Fruit fly (Drosophila melanogaster): ENCODE data around the gene Mis12.

Gene Mis12

DNA sequence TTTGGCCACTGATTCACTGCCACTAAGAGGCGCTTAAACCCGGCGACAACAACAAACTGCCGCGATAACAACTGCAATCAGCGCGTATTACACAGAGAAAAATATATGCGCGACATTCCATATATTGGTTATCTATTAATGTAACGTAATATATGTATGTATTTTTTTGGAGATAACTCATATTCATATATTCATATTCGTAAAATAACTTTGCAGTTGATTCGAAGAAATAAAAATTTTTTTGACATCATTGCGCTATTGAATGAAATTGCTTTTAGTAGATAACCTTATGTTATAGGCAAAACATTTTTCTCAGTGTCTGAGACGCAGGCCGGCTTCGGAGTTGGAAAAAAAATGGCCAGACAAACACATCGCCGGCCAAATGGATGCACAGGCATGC, 28.1 kb upstream of the Mis12 start (continued):
- TF ChIP-seq CG6792 (GFP tag; optimal IDR thresholded peaks at IDR 0.05) (peak; percentile 12), CG8119 (GFP tag; IDR thresholded peaks at IDR 0.05) (peak; percentile 76), Gug (GFP tag; IDR thresholded peaks at IDR 0.05) (peak; percentile 21; the same call in 1 of the 2 replicates), Hr39 (GFP tag; optimal IDR thresholded peaks at IDR 0.05) (peak; percentile 47), spab (GFP tag; optimal IDR thresholded peaks at IDR 0.05) (no peak), Hr38 (GFP tag; optimal IDR thresholded peaks at IDR 0.05) (no peak), Hr4 (GFP tag; optimal IDR thresholded peaks at IDR 0.05) (peak; percentile 84), Blimp-1 (GFP tag; optimal IDR thresholded peaks at IDR 0.05) (no peak), lz (GFP tag; optimal IDR thresholded peaks at IDR 0.05) (peak; percentile 36), Lpt (GFP tag; optimal IDR thresholded peaks at IDR 0.05) (peak; percentile 23), Eip75B (GFP tag; optimal IDR thresholded peaks at IDR 0.05) (peak; percentile 38), net (GFP tag; optimal IDR thresholded peaks at IDR 0.05) (peak; percentile 57), Ets21C (GFP tag; optimal IDR thresholded peaks at IDR 0.05) (no peak), Met (GFP tag; optimal IDR thresholded peaks at IDR 0.05) (peak; percentile 51), pdm3 (GFP tag; optimal IDR thresholded peaks at IDR 0.05) (peak; percentile 64), vri (GFP tag; optimal IDR thresholded peaks at IDR 0.05) (no peak)

DNA sequence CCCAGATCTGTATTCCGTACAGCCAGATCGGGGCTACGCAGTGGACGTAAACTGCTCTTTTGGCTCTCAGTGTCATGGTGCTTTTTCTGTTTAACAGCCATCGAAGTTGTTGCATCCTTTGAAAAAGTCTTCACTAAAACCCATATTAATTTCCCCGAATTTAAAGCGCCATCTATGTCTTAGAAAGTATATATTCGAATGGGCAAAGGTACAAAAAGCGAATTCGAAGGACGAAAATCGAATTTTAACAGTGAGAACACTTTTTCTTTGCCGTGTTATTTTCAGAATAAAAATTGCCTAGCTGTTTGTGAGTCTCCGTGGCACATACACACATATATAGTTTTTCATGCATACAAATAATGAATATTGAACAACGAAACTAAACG, 26.5 kb upstream of the Mis12 start:
- TF ChIP-seq Smox (GFP tag; optimal IDR thresholded peaks at IDR 0.05): no peak
- no peak for TF ChIP-seq Eip78C (GFP tag)
- TF ChIP-seq Gug (GFP tag; IDR thresholded peaks at IDR 0.05): no peak
- TF ChIP-seq Ets21C (GFP tag; optimal IDR thresholded peaks at IDR 0.05): no peak
- TF ChIP-seq CG4318 (GFP tag; optimal IDR thresholded peaks at IDR 0.05): no peak
- no peak for TF ChIP-seq CG32006 (GFP tag; optimal IDR thresholded peaks at IDR 0.05)
- TF ChIP-seq CG11762 (GFP tag; optimal IDR thresholded peaks at IDR 0.05; ENCODE audit: insufficient read depth): no peak
- no peak for TF ChIP-seq CG10669 (GFP tag; optimal IDR thresholded peaks at IDR 0.05)

DNA sequence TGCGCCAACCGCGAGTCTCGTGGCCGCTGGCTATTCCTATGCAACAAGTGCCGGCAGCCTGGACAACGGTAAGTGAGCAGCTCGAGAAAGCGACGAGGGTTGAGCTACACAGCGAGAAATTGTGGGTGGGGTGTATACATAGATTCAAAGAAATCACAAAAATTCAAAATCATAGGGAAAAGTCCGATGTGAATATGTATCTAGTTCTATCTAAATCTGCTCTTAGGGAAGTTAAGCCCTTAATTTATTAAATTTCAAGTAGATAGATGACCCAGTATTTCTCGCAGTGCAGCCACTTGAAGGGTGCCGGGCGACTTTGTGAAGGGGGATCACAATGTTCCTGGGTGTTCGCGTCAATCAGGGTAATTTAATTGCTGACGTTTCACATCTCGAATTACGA, 24.5 kb upstream of the Mis12 start:
- TF ChIP-seq dsx (GFP tag; optimal IDR thresholded peaks at IDR 0.05; ENCODE audit: poor library complexity, severe bottlenecking) (no peak), salr (GFP tag; optimal IDR thresholded peaks at IDR 0.05) (no peak), lz (GFP tag; optimal IDR thresholded peaks at IDR 0.05) (no peak), Met (GFP tag; optimal IDR thresholded peaks at IDR 0.05) (no peak), dac (GFP tag; optimal IDR thresholded peaks at IDR 0.05) (no peak), acj6 (GFP tag; optimal IDR thresholded peaks at IDR 0.05) (no peak), Hr4 (GFP tag; optimal IDR thresholded peaks at IDR 0.05) (no peak), CG4318 (GFP tag; optimal IDR thresholded peaks at IDR 0.05) (no peak), vri (GFP tag; optimal IDR thresholded peaks at IDR 0.05) (no peak), ss (GFP tag; optimal IDR thresholded peaks at IDR 0.05) (no peak), Lpt (GFP tag; optimal IDR thresholded peaks at IDR 0.05) (no peak), net (GFP tag; optimal IDR thresholded peaks at IDR 0.05) (no peak), OdsH (GFP tag; optimal IDR thresholded peaks at IDR 0.05) (no peak), achi (GFP tag; optimal IDR thresholded peaks at IDR 0.05) (no peak), Eip78C (GFP tag) (no peak)

DNA sequence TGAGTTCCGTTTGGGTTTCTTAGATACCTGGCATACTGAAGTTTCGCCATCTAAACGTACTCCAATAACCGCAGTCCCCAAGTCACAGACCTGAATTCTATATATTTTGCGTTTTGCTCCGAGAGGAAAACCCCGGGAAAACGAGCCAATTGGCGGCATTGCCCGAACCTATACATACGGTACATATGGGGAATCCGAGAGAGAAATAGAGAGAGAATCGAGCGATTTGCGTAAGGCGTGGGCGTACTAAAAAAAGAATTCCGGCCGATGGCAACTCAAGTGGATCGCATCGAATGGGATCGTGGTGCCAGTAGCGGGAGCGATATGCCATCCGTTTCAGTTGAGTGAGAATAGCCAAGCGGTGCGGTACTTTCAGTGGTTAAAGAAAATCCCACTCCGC, 21.4 kb upstream of the Mis12 start, which contains the start of gene bin:
Gene bin, plus strand, starts transcription at position 335 of the 400 bp plus-strand sequence.
- no peak for TF ChIP-seq Hr4 (GFP tag; optimal IDR thresholded peaks at IDR 0.05)
- TF ChIP-seq Met (GFP tag; optimal IDR thresholded peaks at IDR 0.05): no peak
- TF ChIP-seq Eip78C (GFP tag): no peak
- TF ChIP-seq CG8119 (GFP tag; IDR thresholded peaks at IDR 0.05): no peak
- no peak for TF ChIP-seq dac (GFP tag; optimal IDR thresholded peaks at IDR 0.05)
- no peak for TF ChIP-seq CG31627 (GFP tag; optimal IDR thresholded peaks at IDR 0.05)

DNA sequence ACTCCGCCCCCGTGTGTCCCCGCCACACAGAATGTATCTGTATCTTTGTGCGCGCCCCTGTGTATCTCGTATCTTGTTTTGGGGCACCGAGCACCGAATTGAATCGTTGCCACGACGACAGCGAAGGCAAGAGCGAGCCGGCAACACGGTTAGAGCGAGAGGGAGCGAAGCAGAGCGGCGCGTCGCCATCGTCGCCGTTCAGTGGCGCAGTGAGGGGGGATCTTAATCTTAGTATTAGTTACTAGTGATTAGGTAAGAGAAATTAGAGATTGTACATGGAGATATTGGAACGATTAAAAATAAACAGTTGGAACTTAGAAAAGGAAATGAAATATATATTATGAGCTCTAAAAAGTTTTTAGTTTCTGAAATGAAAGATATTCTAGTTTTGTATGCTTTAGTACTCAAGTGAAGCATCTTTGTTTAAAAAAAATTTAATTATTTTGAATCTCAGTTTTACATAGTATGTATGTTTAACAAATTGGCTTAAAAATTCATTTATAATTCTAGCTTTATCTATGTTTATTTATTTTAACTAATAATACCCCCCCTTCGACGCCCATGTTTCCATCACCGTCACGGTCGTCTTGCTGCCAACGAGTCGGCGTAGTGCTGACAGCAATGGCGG, 20.2 kb upstream of the Mis12 start:
- TF ChIP-seq CG6276 (GFP tag; optimal IDR thresholded peaks at IDR 0.05) (peak; percentile 89), dac (GFP tag; optimal IDR thresholded peaks at IDR 0.05) (peak; percentile 61), Eip75B (GFP tag; optimal IDR thresholded peaks at IDR 0.05) (peak; percentile 82), Sox15 (GFP tag; optimal IDR thresholded peaks at IDR 0.05) (peak; percentile 69), CG6792 (GFP tag; optimal IDR thresholded peaks at IDR 0.05) (peak; percentile 71), eg (GFP tag; IDR thresholded peaks at IDR 0.05) (peak; percentile 68), CG15336 (GFP tag; IDR thresholded peaks at IDR 0.05) (peak; percentile 76), CG1621 (tag; optimal IDR thresholded peaks at IDR 0.05) (no peak), Met (GFP tag; optimal IDR thresholded peaks at IDR 0.05) (peak; percentile 51), CG10631 (GFP tag; optimal IDR thresholded peaks at IDR 0.05) (peak; percentile 83), Blimp-1 (GFP tag; optimal IDR thresholded peaks at IDR 0.05) (peak; percentile 63), cyc (GFP tag; optimal IDR thresholded peaks at IDR 0.05) (peak; percentile 72), pdm3 (GFP tag; optimal IDR thresholded peaks at IDR 0.05) (peak; percentile 56), CG8632 (GFP tag; optimal IDR thresholded peaks at IDR 0.05) (peak; percentile 80), spab (GFP tag; optimal IDR thresholded peaks at IDR 0.05) (peak; percentile 82), vri (GFP tag; optimal IDR thresholded peaks at IDR 0.05) (no peak), esn (GFP tag; optimal IDR thresholded peaks at IDR 0.05) (peak; percentile 74), achi (GFP tag; optimal IDR thresholded peaks at IDR 0.05) (peak; percentile 72), CG31627 (GFP tag; optimal IDR thresholded peaks at IDR 0.05) (peak; percentile 46), CG34406 (GFP tag; optimal IDR thresholded peaks at IDR 0.05) (peak; percentile 78), Hr39 (GFP tag; optimal IDR thresholded peaks at IDR 0.05) (peak; percentile 44)

Data from whole organism, prepupa.